Worm (Caenorhabditis elegans) whole organism, young adult: ENCODE results near the gene T21H3.5.

Experiments used
- B0336.3 ChIP-seq: fragments of 200-800 bp; sonication (Bioruptor generic); IDR thresholded peaks from 2 replicates; pipeline ENCODE4 v1.3.6; 2022; ENCODE audit warnings: missing genetic modification characterization, missing compliant biosample characterization
- C06A6.2 ChIP-seq: fragments of 200-800 bp; sonication (Bioruptor generic); conservative IDR thresholded peaks from 2 replicates; pipeline ENCODE4 v1.3.6; 2022; ENCODE audit warnings: missing genetic modification characterization, missing compliant biosample characterization
- akir-1 ChIP-seq: fragments of 200-800 bp; sonication (Bioruptor generic); optimal IDR thresholded peaks from 2 replicates; lab custom pipeline; 2018; ENCODE audit warnings: mild to moderate bottlenecking, missing genetic modification characterization, moderate library complexity, missing compliant biosample characterization
- ama-1 ChIP-seq, 3 experiments: fragments of 150-350 bp in 1 of 3; sonication (generic microtip) in 2 of 3; optimal IDR thresholded peaks; 2 replicates each; lab custom pipeline; 2014 to 2018; ENCODE audit warnings: missing biosample characterization in 2 of 3, missing genetic modification characterization in 2 of 3, missing genetic modification reagents in 2 of 3
- bed-2 ChIP-seq: fragments of 200-800 bp; sonication (Bioruptor generic); IDR thresholded peaks from 2 replicates; pipeline ENCODE4 v1.3.6; 2022; ENCODE audit warnings: missing genetic modification reagents, missing genetic modification characterization, missing compliant biosample characterization
- hlh-12 ChIP-seq: sonication (generic microtip); optimal IDR thresholded peaks from 2 replicates; lab custom pipeline; 2016; ENCODE audit warnings: missing genetic modification characterization, missing compliant biosample characterization
- hmg-1.2 ChIP-seq: fragments of 200-800 bp; sonication (Bioruptor generic); IDR thresholded peaks from 2 replicates; pipeline ENCODE4 v1.3.6; 2022; ENCODE audit warnings: missing genetic modification reagents, missing genetic modification characterization, missing compliant biosample characterization
- nhr-120 ChIP-seq: fragments of 200-800 bp; sonication (Bioruptor generic); IDR thresholded peaks from 2 replicates; pipeline ENCODE4 v1.3.6; 2022; ENCODE audit warnings: missing genetic modification characterization, missing compliant biosample characterization
- rec-8 ChIP-seq, 2 experiments: sonication (generic microtip); optimal IDR thresholded peaks; 2 replicates each; lab custom pipeline; 2016; ENCODE audit warnings: mild to moderate bottlenecking in 2 of 2, missing genetic modification characterization in 2 of 2, missing genetic modification reagents in 2 of 2, missing genotype in 2 of 2, missing biosample characterization in 1 of 2, missing compliant biosample characterization in 1 of 2, moderate library complexity in 1 of 2
- snpc-4 ChIP-seq, 5 experiments: fragments of 150-350 bp in 1 of 5; sonication (generic microtip) in 4 of 5; optimal IDR thresholded peaks; 2 replicates each; lab custom pipeline; 2014 to 2018; ENCODE audit warnings: missing genetic modification characterization in 5 of 5, missing biosample characterization in 3 of 5, antibody characterized with exemption in 2 of 5, mild to moderate bottlenecking in 2 of 5, missing compliant biosample characterization in 2 of 5, missing genotype in 2 of 5, moderate library complexity in 2 of 5, missing genetic modification reagents in 1 of 5
- unc-62 ChIP-seq: fragments of 150-350 bp; optimal IDR thresholded peaks from 2 replicates; lab custom pipeline; 2014; ENCODE audit warnings: missing biosample characterization, missing genetic modification reagents, missing genetic modification characterization
- ztf-22 ChIP-seq: fragments of 200-800 bp; sonication (Bioruptor generic); optimal IDR thresholded peaks from 2 replicates; lab custom pipeline; 2018; ENCODE audit warnings: mild to moderate bottlenecking, missing genetic modification characterization, moderate library complexity, missing compliant biosample characterization
- ztf-25 ChIP-seq: fragments of 200-800 bp; sonication (Bioruptor generic); IDR thresholded peaks from 2 replicates; pipeline ENCODE4 v1.3.6; 2022; ENCODE audit warnings: missing genetic modification reagents, missing genetic modification characterization, missing compliant biosample characterization

DNA sequence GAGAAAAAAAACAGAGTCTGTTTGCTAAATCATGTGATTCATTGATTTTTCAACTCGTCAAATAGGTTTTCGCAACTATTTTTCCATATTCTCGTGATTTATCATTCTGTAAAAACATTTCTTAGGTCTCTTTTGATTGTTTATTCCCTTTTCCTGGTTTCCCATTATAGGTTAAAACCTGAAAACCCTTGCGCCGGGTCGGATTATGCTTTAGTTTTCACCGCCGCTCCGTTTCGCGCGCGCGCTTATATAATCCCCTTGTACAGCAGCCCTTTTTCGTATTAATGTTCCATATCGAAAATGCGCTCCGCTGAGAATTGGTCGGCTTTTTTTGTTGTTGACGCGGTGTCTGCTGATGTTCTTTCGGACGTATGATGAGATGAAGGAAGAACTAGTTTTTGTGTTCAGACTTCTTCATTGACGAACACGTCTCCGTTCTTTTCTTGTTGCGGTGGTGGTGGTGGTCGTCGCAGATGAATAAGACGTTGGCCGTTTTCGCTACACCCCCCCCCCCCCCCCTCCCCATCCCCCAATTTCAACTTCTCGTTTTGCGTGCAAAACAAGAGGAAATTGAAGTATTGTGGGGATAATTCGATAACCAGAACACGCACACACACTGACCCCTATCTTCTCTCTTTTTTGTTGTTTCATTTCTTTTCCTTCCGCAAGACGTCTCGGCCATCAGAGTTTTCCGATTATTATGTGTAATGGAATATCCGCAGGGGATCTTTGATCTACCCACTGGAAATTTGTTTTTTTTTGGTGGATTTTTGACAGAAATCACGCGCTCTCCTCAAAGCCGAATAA is 9.4 kb downstream of the T21H3.5 start:
- TF ChIP-seq ztf-25 (GFP tag; lab: Robert Waterston, UW) (no peak), ama-1 (optimal IDR thresholded peaks at IDR 0.05; lab: Kevin White, UChicago) (no peak), ama-1 (GFP tag; optimal IDR thresholded peaks at IDR 0.05; lab: Kevin White, UChicago) (no peak), hmg-1.2 (GFP tag; lab: Robert Waterston, UW) (no peak), akir-1 (GFP tag; lab: Kevin White, UChicago) (no peak), B0336.3 (GFP tag; lab: Robert Waterston, UW) (no peak), bed-2 (no peak), hlh-12 (no peak), snpc-4 (GFP tag; optimal IDR thresholded peaks at IDR 0.05; lab: Kevin White, UChicago) (no peak), snpc-4 (tag; optimal IDR thresholded peaks at IDR 0.05; lab: Kevin White, UChicago) (no peak), rec-8 (tag; optimal IDR thresholded peaks at IDR 0.05; lab: Kevin White, UChicago) (no peak), nhr-120 (GFP tag; lab: Robert Waterston, UW) (no peak), unc-62 (GFP tag; lab: Kevin White, UChicago) (no peak), C06A6.2 (GFP tag; lab: Robert Waterston, UW) (no peak), ztf-22 (no peak)
